Worm (Caenorhabditis elegans) whole organism, young adult: ENCODE data around the gene Y54G2A.13.

Experiments used
- B0035.1 ChIP-seq: sonication (generic microtip); optimal IDR thresholded peaks from 2 replicates; lab custom pipeline; 2016; ENCODE audit warnings: missing genetic modification characterization, mild to moderate bottlenecking, missing compliant biosample characterization, missing genotype, missing genetic modification reagents
- C06A6.2 ChIP-seq: fragments of 200-800 bp; sonication (Bioruptor generic); conservative IDR thresholded peaks from 2 replicates; pipeline ENCODE4 v1.3.6; 2022; ENCODE audit warnings: missing genetic modification characterization, missing compliant biosample characterization
- C17E4.6 ChIP-seq: fragments of 200-800 bp; sonication (Bioruptor generic); IDR thresholded peaks from 2 replicates; pipeline ENCODE4 v1.3.6; 2022; ENCODE audit warnings: missing genetic modification reagents, missing genetic modification characterization, missing compliant biosample characterization
- D2030.7 ChIP-seq: fragments of 200-800 bp; sonication (Bioruptor generic); IDR thresholded peaks from 2 replicates; pipeline ENCODE4 v1.3.6; 2022; ENCODE audit warnings: missing genetic modification reagents, missing genetic modification characterization, missing compliant biosample characterization
- F37B4.10 ChIP-seq: fragments of 200-800 bp; sonication (Bioruptor generic); IDR thresholded peaks from 2 replicates; pipeline ENCODE4 v1.3.6; 2022; ENCODE audit warnings: missing genetic modification characterization, missing compliant biosample characterization
- F57A8.1 ChIP-seq: fragments of 200-800 bp; sonication (Bioruptor generic); optimal IDR thresholded peaks from 2 replicates; lab custom pipeline; 2018; ENCODE audit warnings: mild to moderate bottlenecking, missing genetic modification characterization, moderate library complexity, missing compliant biosample characterization
- K11D2.4 ChIP-seq: fragments of 200-800 bp; sonication (Bioruptor generic); IDR thresholded peaks from 2 replicates; pipeline ENCODE4 v1.3.6; 2022; ENCODE audit warnings: missing genetic modification reagents, missing genetic modification characterization, missing compliant biosample characterization
- K12H6.12 ChIP-seq: fragments of 200-800 bp; sonication (Bioruptor generic); optimal IDR thresholded peaks from 2 replicates; lab custom pipeline; 2018; ENCODE audit warnings: mild to moderate bottlenecking, missing genetic modification characterization, missing compliant biosample characterization
- Y95B8A.8 ChIP-seq: fragments of 200-800 bp; sonication (Bioruptor generic); IDR thresholded peaks from 2 replicates; pipeline ENCODE4 v1.3.6; 2022; ENCODE audit warnings: missing genetic modification reagents, missing genetic modification characterization, missing compliant biosample characterization
- akir-1 ChIP-seq: fragments of 200-800 bp; sonication (Bioruptor generic); optimal IDR thresholded peaks from 2 replicates; lab custom pipeline; 2018; ENCODE audit warnings: mild to moderate bottlenecking, missing genetic modification characterization, moderate library complexity, missing compliant biosample characterization
- athp-1 ChIP-seq: sonication (generic microtip); optimal IDR thresholded peaks from 2 replicates; lab custom pipeline; 2017; ENCODE audit warnings: mild to moderate bottlenecking, missing genetic modification characterization, missing compliant biosample characterization
- attf-5 ChIP-seq: fragments of 200-800 bp; sonication (Bioruptor generic); optimal IDR thresholded peaks from 2 replicates; lab custom pipeline; 2018; ENCODE audit warnings: mild to moderate bottlenecking, missing genetic modification characterization, missing compliant biosample characterization
- ceh-40 ChIP-seq: fragments of 200-800 bp; sonication (Bioruptor generic); IDR thresholded peaks from 2 replicates; pipeline ENCODE4 v1.3.6; 2022; ENCODE audit warnings: missing genetic modification characterization, missing compliant biosample characterization
- ceh-91 ChIP-seq: fragments of 200-800 bp; sonication (Bioruptor generic); IDR thresholded peaks from 2 replicates; pipeline ENCODE4 v1.3.6; 2022; ENCODE audit warnings: missing genetic modification reagents, missing genetic modification characterization, missing compliant biosample characterization
- dox-1 ChIP-seq: fragments of 200-800 bp; sonication (Bioruptor generic); IDR thresholded peaks from 2 replicates; pipeline ENCODE4 v1.3.6; 2022; ENCODE audit warnings: missing genetic modification reagents, missing genetic modification characterization, missing compliant biosample characterization
- efl-1 ChIP-seq: fragments of 150-350 bp; optimal IDR thresholded peaks from 2 replicates; lab custom pipeline; 2014; ENCODE audit warnings: missing biosample characterization, missing genetic modification reagents, missing genetic modification characterization
- egl-18 ChIP-seq: fragments of 200-800 bp; sonication (Bioruptor generic); IDR thresholded peaks from 2 replicates; pipeline ENCODE4 v1.3.6; 2022; ENCODE audit warnings: missing genetic modification reagents, missing genetic modification characterization, missing compliant biosample characterization
- egrh-3 ChIP-seq: fragments of 200-800 bp; sonication (Bioruptor generic); IDR thresholded peaks from 2 replicates; pipeline ENCODE4 v1.3.6; 2022; ENCODE audit warnings: missing genetic modification reagents, missing genetic modification characterization, missing compliant biosample characterization
- fkh-3 ChIP-seq: sonication (generic microtip); optimal IDR thresholded peaks from 2 replicates; lab custom pipeline; 2016; ENCODE audit warnings: mild to moderate bottlenecking, missing genetic modification characterization, missing compliant biosample characterization
- gei-17 ChIP-seq: fragments of 200-800 bp; sonication (Bioruptor generic); optimal IDR thresholded peaks from 2 replicates; lab custom pipeline; 2018; ENCODE audit warnings: mild to moderate bottlenecking, missing genetic modification characterization, missing compliant biosample characterization
- hmg-20 ChIP-seq: fragments of 200-800 bp; sonication (Bioruptor generic); IDR thresholded peaks from 2 replicates; pipeline ENCODE4 v1.3.6; 2022; ENCODE audit warnings: missing genetic modification reagents, missing genetic modification characterization, missing compliant biosample characterization
- hrde-1 ChIP-seq: sonication (generic microtip); optimal IDR thresholded peaks from 2 replicates; lab custom pipeline; 2016; ENCODE audit warnings: missing genetic modification characterization, mild to moderate bottlenecking, missing compliant biosample characterization, moderate library complexity, missing genotype, missing genetic modification reagents, borderline replicate concordance
- hsf-1 ChIP-seq: fragments of 200-800 bp; sonication (Bioruptor generic); IDR thresholded peaks from 2 replicates; pipeline ENCODE4 v1.3.6; 2022; ENCODE audit warnings: missing genetic modification reagents, missing genetic modification characterization, missing compliant biosample characterization
- lag-1 ChIP-seq: fragments of 200-800 bp; sonication (Bioruptor generic); IDR thresholded peaks from 2 replicates; pipeline ENCODE4 v1.3.6; 2022; ENCODE audit warnings: missing genetic modification reagents, missing genetic modification characterization, missing compliant biosample characterization
- lin-26 ChIP-seq: fragments of 200-800 bp; sonication (Bioruptor generic); IDR thresholded peaks from 2 replicates; pipeline ENCODE4 v1.3.6; 2022; ENCODE audit warnings: missing genetic modification reagents, missing genetic modification characterization, missing compliant biosample characterization
- lin-40 ChIP-seq: sonication (generic microtip); optimal IDR thresholded peaks from 2 replicates; lab custom pipeline; 2016; ENCODE audit warnings: missing genetic modification characterization, mild to moderate bottlenecking, missing compliant biosample characterization, missing genotype, missing genetic modification reagents
- lin-54 ChIP-seq: fragments of 200-800 bp; sonication (Bioruptor generic); optimal IDR thresholded peaks from 2 replicates; lab custom pipeline; 2018; ENCODE audit warnings: mild to moderate bottlenecking, missing genetic modification characterization, missing compliant biosample characterization
- lsl-1 ChIP-seq: fragments of 200-800 bp; sonication (Bioruptor generic); optimal IDR thresholded peaks from 2 replicates; lab custom pipeline; 2018; ENCODE audit warnings: mild to moderate bottlenecking, missing genetic modification characterization, moderate library complexity, missing compliant biosample characterization
- lsy-27 ChIP-seq: sonication (generic microtip); optimal IDR thresholded peaks from 2 replicates; lab custom pipeline; 2017; ENCODE audit warnings: missing genetic modification characterization, mild to moderate bottlenecking, missing compliant biosample characterization, antibody characterized with exemption, missing genotype, borderline replicate concordance; ENCODE audit not compliant: insufficient read depth
- madf-10 ChIP-seq: sonication (generic microtip); optimal IDR thresholded peaks from 2 replicates; lab custom pipeline; 2016; ENCODE audit warnings: mild to moderate bottlenecking, missing genetic modification characterization, missing compliant biosample characterization
- madf-8 ChIP-seq: fragments of 200-800 bp; sonication (Bioruptor generic); conservative IDR thresholded peaks from 2 replicates; pipeline ENCODE4 v1.3.6; 2022; ENCODE audit warnings: missing genetic modification reagents, missing genetic modification characterization, missing compliant biosample characterization
- mcd-1 ChIP-seq: fragments of 200-800 bp; sonication (Bioruptor generic); IDR thresholded peaks from 2 replicates; pipeline ENCODE4 v1.3.6; 2022; ENCODE audit warnings: missing genetic modification reagents, missing genetic modification characterization, missing compliant biosample characterization
- mxl-1 ChIP-seq: sonication (generic microtip); optimal IDR thresholded peaks from 2 replicates; lab custom pipeline; 2016; ENCODE audit warnings: missing genetic modification characterization, missing compliant biosample characterization
- nhr-80 ChIP-seq: sonication (generic microtip); optimal IDR thresholded peaks from 2 replicates; lab custom pipeline; 2016; ENCODE audit warnings: missing genetic modification characterization, missing compliant biosample characterization
- rcor-1 ChIP-seq: fragments of 200-800 bp; sonication (Bioruptor generic); IDR thresholded peaks from 2 replicates; pipeline ENCODE4 v1.3.6; 2022; ENCODE audit warnings: missing genetic modification reagents, missing genetic modification characterization, missing compliant biosample characterization
- rpc-1 ChIP-seq, 2 experiments: fragments of 150-350 bp in 1 of 2; sonication (generic microtip) in 1 of 2; optimal IDR thresholded peaks; 2 replicates each; lab custom pipeline; 2014 to 2018; ENCODE audit warnings: missing biosample characterization in 1 of 2, missing genetic modification characterization in 1 of 2, missing genetic modification reagents in 1 of 2, missing genotype in 1 of 2
- snpc-1.1 ChIP-seq: sonication (generic microtip); optimal IDR thresholded peaks from 2 replicates; lab custom pipeline; 2017; ENCODE audit warnings: missing genetic modification characterization, mild to moderate bottlenecking, missing compliant biosample characterization, antibody characterized with exemption, moderate library complexity, missing genotype, missing genetic modification reagents; ENCODE audit not compliant: insufficient read depth
- snpc-4 ChIP-seq, 5 experiments: fragments of 150-350 bp in 1 of 5; sonication (generic microtip) in 4 of 5; optimal IDR thresholded peaks; 2 replicates each; lab custom pipeline; 2014 to 2018; ENCODE audit warnings: missing genetic modification characterization in 5 of 5, missing biosample characterization in 3 of 5, antibody characterized with exemption in 2 of 5, mild to moderate bottlenecking in 2 of 5, missing compliant biosample characterization in 2 of 5, missing genotype in 2 of 5, moderate library complexity in 2 of 5, missing genetic modification reagents in 1 of 5
- tbx-9 ChIP-seq: sonication (generic microtip); optimal IDR thresholded peaks from 2 replicates; lab custom pipeline; 2016; ENCODE audit warnings: borderline replicate concordance, missing genetic modification characterization, inconsistent platforms, missing compliant biosample characterization
- tlf-1 ChIP-seq: fragments of 200-800 bp; sonication (Bioruptor generic); optimal IDR thresholded peaks from 2 replicates; lab custom pipeline; 2018; ENCODE audit warnings: mild to moderate bottlenecking, missing genetic modification characterization, missing compliant biosample characterization
- unc-62 ChIP-seq: fragments of 150-350 bp; optimal IDR thresholded peaks from 2 replicates; lab custom pipeline; 2014; ENCODE audit warnings: missing biosample characterization, missing genetic modification reagents, missing genetic modification characterization
- xnd-1 ChIP-seq: sonication (generic microtip); optimal IDR thresholded peaks from 2 replicates; lab custom pipeline; 2016; ENCODE audit warnings: missing genotype, missing genetic modification reagents, missing genetic modification characterization, missing compliant biosample characterization
- ztf-22 ChIP-seq: fragments of 200-800 bp; sonication (Bioruptor generic); optimal IDR thresholded peaks from 2 replicates; lab custom pipeline; 2018; ENCODE audit warnings: mild to moderate bottlenecking, missing genetic modification characterization, moderate library complexity, missing compliant biosample characterization

The Y54G2A.13 gene

DNA sequence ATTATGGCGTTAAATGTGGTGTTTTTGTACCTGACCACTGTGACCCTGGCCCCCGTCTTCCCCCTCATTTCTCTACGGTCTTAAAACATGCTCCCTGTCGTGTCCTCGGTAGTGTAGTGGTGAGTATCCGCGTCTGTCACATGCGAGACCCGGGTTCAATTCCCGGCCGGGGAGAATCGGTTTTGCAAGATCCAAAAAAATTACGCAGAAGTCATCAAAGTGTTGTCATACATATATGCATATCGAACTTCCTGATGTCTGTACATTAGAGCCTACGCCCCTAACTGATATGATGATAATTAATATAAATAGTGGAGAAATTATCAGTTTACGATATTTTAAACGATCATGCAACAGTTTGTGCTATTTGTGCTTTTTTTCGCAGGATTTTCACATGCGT is 14.0 kb downstream of the Y54G2A.13 start, which contains the start of gene Y54G2A.45 (continued):
- TF ChIP-seq lin-40 (tag; lab: Kevin White, UChicago) (peak; percentile 71), tbx-9 (tag; lab: Kevin White, UChicago) (no peak)
- TF ChIP-seq, all 124 proteins: peak for 81

DNA sequence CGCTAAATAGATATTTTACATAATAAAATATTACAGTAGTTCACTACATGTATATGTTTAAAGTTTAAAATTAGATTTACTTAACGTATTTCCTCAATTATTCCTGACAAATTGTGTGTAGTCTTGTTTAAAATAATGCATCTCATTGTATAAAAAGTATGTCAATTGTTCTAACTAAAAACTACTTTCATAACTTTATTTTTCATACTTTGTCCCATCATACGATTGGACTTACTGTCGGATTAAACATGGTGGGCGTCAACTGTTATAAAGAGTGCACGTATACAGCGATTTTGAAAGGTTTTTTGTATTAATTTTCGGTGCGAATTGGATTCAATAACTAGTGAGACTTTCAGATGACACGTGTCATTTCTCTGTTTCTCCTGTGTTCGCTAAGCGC is 15.9 kb downstream of the Y54G2A.13 start, which contains the start of gene Y54G2A.32:
Y54G2A.32 (plus strand) TSS at position 301 of the 400 bp plus-strand sequence.
- TF ChIP-seq rcor-1 (GFP tag; lab: Robert Waterston, UW) (no peak), rpc-1 (optimal IDR thresholded peaks at IDR 0.05; lab: Kevin White, UChicago) (no peak), rpc-1 (tag; optimal IDR thresholded peaks at IDR 0.05; lab: Kevin White, UChicago) (no peak), lsy-27 (tag; lab: Kevin White, UChicago) (no peak), egrh-3 (GFP tag; lab: Robert Waterston, UW) (no peak), lin-54 (GFP tag; lab: Kevin White, UChicago) (no peak), lsl-1 (GFP tag; lab: Kevin White, UChicago) (no peak), C06A6.2 (GFP tag; lab: Robert Waterston, UW) (no peak), C17E4.6 (no peak), B0035.1 (no peak), hsf-1 (GFP tag; lab: Robert Waterston, UW) (no peak), nhr-80 (tag; lab: Kevin White, UChicago) (no peak), mcd-1 (no peak)

DNA sequence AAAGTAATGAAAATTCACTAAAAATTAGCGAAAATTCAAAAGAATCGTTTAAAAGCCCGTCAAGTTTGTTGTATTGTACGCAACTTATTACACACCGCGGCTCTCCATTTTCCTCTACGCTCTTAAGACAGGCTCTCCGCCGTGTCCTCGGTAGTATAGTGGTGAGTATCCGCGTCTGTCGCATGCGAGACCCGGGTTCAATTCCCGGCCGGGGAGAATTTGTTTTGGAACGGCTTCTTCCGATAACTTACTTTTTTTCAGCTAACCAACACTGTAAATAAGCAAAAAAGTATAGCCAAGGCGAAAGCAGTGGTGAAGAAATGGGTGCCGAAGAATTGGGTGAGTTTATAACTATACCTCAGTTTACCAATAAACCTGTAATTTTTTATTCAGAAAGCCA is 17.3 kb downstream of the Y54G2A.13 start:
- TF ChIP-seq efl-1 (GFP tag; lab: Kevin White, UChicago): no peak
- no peak for TF ChIP-seq F57A8.1 (GFP tag; lab: Kevin White, UChicago)
- no peak for TF ChIP-seq fkh-3 (tag; lab: Kevin White, UChicago)
- peak; percentile 53 for TF ChIP-seq lin-54 (GFP tag; lab: Kevin White, UChicago)
- TF ChIP-seq lsl-1 (GFP tag; lab: Kevin White, UChicago): peak; percentile 9
- no peak for TF ChIP-seq tlf-1 (GFP tag; lab: Kevin White, UChicago)
- TF ChIP-seq hmg-20 (GFP tag; lab: Robert Waterston, UW): peak; percentile 58; the same call in 1 of the 2 replicates
- no peak for TF ChIP-seq lsy-27 (tag; lab: Kevin White, UChicago)
- TF ChIP-seq akir-1: no peak
- TF ChIP-seq snpc-1.1: no peak
- no peak for TF ChIP-seq Y95B8A.8
- no peak for TF ChIP-seq egl-18
- TF ChIP-seq ceh-40: no peak
- no peak for TF ChIP-seq F37B4.10 (GFP tag; lab: Robert Waterston, UW)
- peak; percentile 37 for TF ChIP-seq athp-1
- TF ChIP-seq attf-5 (GFP tag; lab: Kevin White, UChicago): peak; percentile 21
- no peak for TF ChIP-seq ztf-22
- no peak for TF ChIP-seq gei-17 (GFP tag; lab: Kevin White, UChicago)
- TF ChIP-seq mxl-1 (tag; lab: Kevin White, UChicago): no peak
- TF ChIP-seq xnd-1 (tag; lab: Kevin White, UChicago): no peak
- no peak for TF ChIP-seq hrde-1 (tag; lab: Kevin White, UChicago)
- peak; percentile 1 for TF ChIP-seq nhr-80 (tag; lab: Kevin White, UChicago)
- no peak for TF ChIP-seq lag-1 (GFP tag; lab: Robert Waterston, UW)
- TF ChIP-seq K12H6.12: no peak
- TF ChIP-seq dox-1 (GFP tag; lab: Robert Waterston, UW): peak; percentile 59; the same call in 1 of the 2 replicates
- peak; percentile 52; the same call in 1 of the 2 replicates for TF ChIP-seq D2030.7 (GFP tag; lab: Robert Waterston, UW)
- no peak for TF ChIP-seq unc-62
- TF ChIP-seq ceh-91 (GFP tag; lab: Robert Waterston, UW): no peak
- TF ChIP-seq rcor-1 (GFP tag; lab: Robert Waterston, UW): no peak
- no peak for TF ChIP-seq madf-8 (GFP tag; lab: Robert Waterston, UW)
- peak; percentile 41 for TF ChIP-seq snpc-4 (GFP tag; optimal IDR thresholded peaks at IDR 0.05; lab: Kevin White, UChicago)
- peak in 1 of 4 experiments; percentile 39 for TF ChIP-seq snpc-4 (tag; optimal IDR thresholded peaks at IDR 0.05; lab: Kevin White, UChicago)
- TF ChIP-seq tbx-9 (tag; lab: Kevin White, UChicago): no peak
- TF ChIP-seq madf-10 (tag; lab: Kevin White, UChicago): peak; percentile 33
- no peak for TF ChIP-seq K11D2.4 (GFP tag; lab: Robert Waterston, UW)
- peak; percentile 86 for TF ChIP-seq lin-26 (GFP tag; lab: Robert Waterston, UW)
